Fruit fly (Drosophila melanogaster): ENCODE results near the gene CG10431.

Gene CG10431

dm6 chr2L:18981484-18981883 lies 7.0 kb downstream of the CG10431 start:
- TF ChIP-seq CG3919 (GFP tag; optimal IDR thresholded peaks at IDR 0.05) = no peak
- peak; percentile 1 for TF ChIP-seq fkh (GFP tag; optimal IDR thresholded peaks at IDR 0.05)

dm6 chr2L:18981947-18982579 lies 7.6 kb downstream of the CG10431 start:
- TF ChIP-seq Eip75B (GFP tag; optimal IDR thresholded peaks at IDR 0.05) (peak; percentile 65), CG6808 (GFP tag; optimal IDR thresholded peaks at IDR 0.05) (peak; percentile 70), fd85E (GFP tag; optimal IDR thresholded peaks at IDR 0.05) (no peak), Hr38 (GFP tag; optimal IDR thresholded peaks at IDR 0.05) (no peak), CG34406 (GFP tag; optimal IDR thresholded peaks at IDR 0.05) (peak; percentile 51), cyc (GFP tag; optimal IDR thresholded peaks at IDR 0.05) (no peak), OdsH (GFP tag; optimal IDR thresholded peaks at IDR 0.05) (peak; percentile 71), CG3032 (tag; optimal IDR thresholded peaks at IDR 0.05) (peak; percentile 69), CG11902 (GFP tag; optimal IDR thresholded peaks at IDR 0.05) (no peak), spab (GFP tag; optimal IDR thresholded peaks at IDR 0.05) (peak; percentile 58), dac (GFP tag; optimal IDR thresholded peaks at IDR 0.05) (peak; percentile 63), CG8119 (GFP tag; IDR thresholded peaks at IDR 0.05) (peak; percentile 90), Eip93F (GFP tag; optimal IDR thresholded peaks at IDR 0.05) (no peak), CG6792 (GFP tag; optimal IDR thresholded peaks at IDR 0.05) (peak; percentile 58), dsx (GFP tag; optimal IDR thresholded peaks at IDR 0.05; ENCODE audit: poor library complexity, severe bottlenecking) (peak; percentile 69), CG3919 (GFP tag; optimal IDR thresholded peaks at IDR 0.05) (peak; percentile 66), Eip78C (GFP tag) (peak; percentile 88), CG6276 (GFP tag; optimal IDR thresholded peaks at IDR 0.05) (peak; percentile 86), topi (GFP tag; optimal IDR thresholded peaks at IDR 0.05) (peak; percentile 8), CG16779 (tag; optimal IDR thresholded peaks at IDR 0.05) (peak; percentile 57), Smox (GFP tag; optimal IDR thresholded peaks at IDR 0.05) (peak; percentile 21), salr (GFP tag; optimal IDR thresholded peaks at IDR 0.05) (peak in 1 of 2 experiments; percentile 75), CG10631 (GFP tag; optimal IDR thresholded peaks at IDR 0.05) (peak; percentile 70), eg (GFP tag; IDR thresholded peaks at IDR 0.05) (peak; percentile 87), CG10669 (GFP tag; optimal IDR thresholded peaks at IDR 0.05) (peak; percentile 57), CG6854 (GFP tag; optimal IDR thresholded peaks at IDR 0.05) (no peak), Hr39 (GFP tag; optimal IDR thresholded peaks at IDR 0.05) (peak; percentile 4), CG9139 (GFP tag; optimal IDR thresholded peaks at IDR 0.05) (no peak), pdm3 (GFP tag; optimal IDR thresholded peaks at IDR 0.05) (peak; percentile 73), CG11294 (GFP tag; IDR thresholded peaks at IDR 0.05) (peak; percentile 77), CG11762 (GFP tag; optimal IDR thresholded peaks at IDR 0.05; ENCODE audit: insufficient read depth) (peak; percentile 26), fkh (GFP tag; optimal IDR thresholded peaks at IDR 0.05) (no peak), CG7368 (GFP tag; optimal IDR thresholded peaks at IDR 0.05) (peak; percentile 36), Met (GFP tag; optimal IDR thresholded peaks at IDR 0.05) (peak; percentile 30), fd59A (GFP tag; optimal IDR thresholded peaks at IDR 0.05) (peak; percentile 61), CG8319 (GFP tag; optimal IDR thresholded peaks at IDR 0.05) (peak; percentile 91), ss (GFP tag; optimal IDR thresholded peaks at IDR 0.05) (peak; percentile 34 to 57), lz (GFP tag; optimal IDR thresholded peaks at IDR 0.05) (peak; percentile 21), Hr4 (GFP tag; optimal IDR thresholded peaks at IDR 0.05) (peak; percentile 88), Sox15 (GFP tag; optimal IDR thresholded peaks at IDR 0.05) (peak; percentile 10), CG4318 (GFP tag; optimal IDR thresholded peaks at IDR 0.05) (peak; percentile 71), CG32006 (GFP tag; optimal IDR thresholded peaks at IDR 0.05) (peak; percentile 89), Ets21C (GFP tag; optimal IDR thresholded peaks at IDR 0.05) (no peak), net (GFP tag; optimal IDR thresholded peaks at IDR 0.05) (peak; percentile 72), CG31627 (GFP tag; optimal IDR thresholded peaks at IDR 0.05) (no peak), Sox102F (GFP tag; optimal IDR thresholded peaks at IDR 0.05) (peak; percentile 16), CG6163 (GFP tag; IDR thresholded peaks at IDR 0.05) (peak; percentile 56; the same call in 2 of the 3 replicates), acj6 (GFP tag; optimal IDR thresholded peaks at IDR 0.05) (peak; percentile 55), Lpt (GFP tag; optimal IDR thresholded peaks at IDR 0.05) (peak; percentile 84)

All from whole organism, prepupa.